Fruit fly (Drosophila melanogaster): Measurements from ENCODE around the gene Hus1-like.

Gene Hus1-like

dm6 chr3R:4775371-4775770 lies 36.5 kb downstream of the Hus1-like start (continued):
- TF ChIP-seq emc (GFP tag; optimal IDR thresholded peaks at IDR 0.05) (no peak), ERR (GFP tag; optimal IDR thresholded peaks at IDR 0.05) (peak; percentile 7), crol (GFP tag; IDR thresholded peaks at IDR 0.05) (no peak), CG1603 (tag; optimal IDR thresholded peaks at IDR 0.05) (peak; percentile 81), dimm (GFP tag; IDR thresholded peaks at IDR 0.05) (no peak), wek (GFP tag; optimal IDR thresholded peaks at IDR 0.05) (no peak), CG13775 (GFP tag; optimal IDR thresholded peaks at IDR 0.05) (peak; percentile 44), Lhr (GFP tag; optimal IDR thresholded peaks at IDR 0.05) (peak; percentile 67), kah (GFP tag; optimal IDR thresholded peaks at IDR 0.05) (no peak), chn (GFP tag; optimal IDR thresholded peaks at IDR 0.05) (no peak), esg (GFP tag; conservative IDR thresholded peaks at IDR 0.05) (peak; percentile 19; the same call in 1 of the 2 replicates), ranshi (GFP tag; IDR thresholded peaks at IDR 0.05) (0 out of 2 replicates have a peak, but pooled peaks have one; percentile 28), CG2889 (GFP tag; IDR thresholded peaks at IDR 0.05) (no peak), CG8924 (tag; optimal IDR thresholded peaks at IDR 0.05) (peak; percentile 26), CG6854 (GFP tag; optimal IDR thresholded peaks at IDR 0.05) (no peak), CG30020 (tag; optimal IDR thresholded peaks at IDR 0.05) (peak; percentile 92), caup (GFP tag; optimal IDR thresholded peaks at IDR 0.05; ENCODE audit: severe bottlenecking) (no peak), disco-r (GFP tag; optimal IDR thresholded peaks at IDR 0.05) (no peak), CG32532 (GFP tag; IDR thresholded peaks at IDR 0.05) (peak; percentile 59), CG15479 (GFP tag; optimal IDR thresholded peaks at IDR 0.05) (no peak), zfh1 (GFP tag; IDR thresholded peaks at IDR 0.05) (peak; percentile 58; the same call in 1 of the 3 replicates), CG12744 (GFP tag; optimal IDR thresholded peaks at IDR 0.05) (no peak), CG3726 (GFP tag; IDR thresholded peaks at IDR 0.05) (no peak), luna (GFP tag; optimal IDR thresholded peaks at IDR 0.05) (no peak), CG12769 (tag; optimal IDR thresholded peaks at IDR 0.05) (peak; percentile 48), CG3838 (GFP tag; optimal IDR thresholded peaks at IDR 0.05) (no peak), CG43689 (GFP tag; IDR thresholded peaks at IDR 0.05) (no peak), CG10431 (GFP tag; optimal IDR thresholded peaks at IDR 0.05) (no peak), pho (GFP tag; optimal IDR thresholded peaks at IDR 0.05) (peak; percentile 14), CG6272 (GFP tag; IDR thresholded peaks at IDR 0.05) (no peak), CG14710 (tag; optimal IDR thresholded peaks at IDR 0.05) (peak; percentile 49), Kr (GFP tag; optimal IDR thresholded peaks at IDR 0.05) (no peak), HLHmδ (GFP tag; optimal IDR thresholded peaks at IDR 0.05) (no peak), Hr39 (optimal IDR thresholded peaks at IDR 0.05) (no peak), wor (GFP tag; IDR thresholded peaks at IDR 0.05) (no peak), knrl (GFP tag; IDR thresholded peaks at IDR 0.05; ENCODE audit: partially characterized antibody) (no peak; the same call in 2 of the 3 replicates), Spps (tag; optimal IDR thresholded peaks at IDR 0.05) (no peak), salm (tag; optimal IDR thresholded peaks at IDR 0.05) (no peak), dmrt99B (tag; optimal IDR thresholded peaks at IDR 0.05) (no peak), ftz-f1 (GFP tag; optimal IDR thresholded peaks at IDR 0.05) (no peak), ab (GFP tag; optimal IDR thresholded peaks at IDR 0.05) (no peak), MTF-1 (GFP tag; optimal IDR thresholded peaks at IDR 0.05; ENCODE audit: borderline replicate concordance) (no peak), CG12155 (GFP tag; optimal IDR thresholded peaks at IDR 0.05) (peak; percentile 16), otp (GFP tag; IDR thresholded peaks at IDR 0.05) (no peak), CG11456 (GFP tag; IDR thresholded peaks at IDR 0.05) (0 out of 3 replicates have a peak, but pooled peaks have one; percentile 14), Poxn (GFP tag; IDR thresholded peaks at IDR 0.05) (no peak), CG1792 (GFP tag; optimal IDR thresholded peaks at IDR 0.05) (no peak), schlank (tag; optimal IDR thresholded peaks at IDR 0.05) (no peak), Ravus (GFP tag; IDR thresholded peaks at IDR 0.05) (no peak), oc (tag; optimal IDR thresholded peaks at IDR 0.05) (no peak), CG14441 (GFP tag; IDR thresholded peaks at IDR 0.05) (peak; percentile 19; the same call in 1 of the 2 replicates), aop (GFP tag; IDR thresholded peaks at IDR 0.05) (no peak)
